Fruit fly (Drosophila melanogaster): ENCODE results near the gene MAGE.
A peak's percentile ranks its signal among the peaks of the same experiment; 100 is the strongest.

- no peak for TF ChIP-seq fd96Ca (GFP tag; IDR thresholded peaks at IDR 0.05)
- TF ChIP-seq D1 (tag; optimal IDR thresholded peaks at IDR 0.05), result no peak
- peak; percentile 21 for TF ChIP-seq CG8301 (tag; optimal IDR thresholded peaks at IDR 0.05)
- no peak for TF ChIP-seq gl (tag; optimal IDR thresholded peaks at IDR 0.05)
- peak; percentile 92 for TF ChIP-seq EcR (GFP tag; optimal IDR thresholded peaks at IDR 0.05)
- no peak for TF ChIP-seq Pif1B (GFP tag; optimal IDR thresholded peaks at IDR 0.05)
Measured at dm6 chr3R:7187093-7187912, 32.3 kb upstream of the MAGE start.
